Worm (Caenorhabditis elegans): Measurements from ENCODE around the gene Y111B2A.2.

Y111B2A.2 gene

ce11 chrIII:12495594-12496096 is at the start of gene Y111B2A.2, which contains the start of gene Y111B2A.1:
Gene Y111B2A.2 (plus strand): TSS chrIII:12496086.
Gene Y111B2A.1 (minus strand): TSS chrIII:12495644.
- TF ChIP-seq pat-9 (tag; optimal IDR thresholded peaks at IDR 0.05) (no peak), syd-9 (tag; optimal IDR thresholded peaks at IDR 0.05) (no peak), ama-1 (optimal IDR thresholded peaks at IDR 0.05) (no peak), nhr-11 (tag; optimal IDR thresholded peaks at IDR 0.05) (no peak), ceh-24 (tag; optimal IDR thresholded peaks at IDR 0.05) (no peak), ttx-3 (tag; optimal IDR thresholded peaks at IDR 0.05) (no peak), rnt-1 (tag; optimal IDR thresholded peaks at IDR 0.05) (no peak), ztf-16 (tag; optimal IDR thresholded peaks at IDR 0.05) (no peak), ets-4 (tag; optimal IDR thresholded peaks at IDR 0.05) (no peak), sox-2 (GFP tag; IDR thresholded peaks at IDR 0.05) (no peak), C38D4.7 (GFP tag; optimal IDR thresholded peaks at IDR 0.05) (no peak), fax-1 (tag; optimal IDR thresholded peaks at IDR 0.05) (no peak), ceh-9 (tag; optimal IDR thresholded peaks at IDR 0.05) (no peak)

DNA sequence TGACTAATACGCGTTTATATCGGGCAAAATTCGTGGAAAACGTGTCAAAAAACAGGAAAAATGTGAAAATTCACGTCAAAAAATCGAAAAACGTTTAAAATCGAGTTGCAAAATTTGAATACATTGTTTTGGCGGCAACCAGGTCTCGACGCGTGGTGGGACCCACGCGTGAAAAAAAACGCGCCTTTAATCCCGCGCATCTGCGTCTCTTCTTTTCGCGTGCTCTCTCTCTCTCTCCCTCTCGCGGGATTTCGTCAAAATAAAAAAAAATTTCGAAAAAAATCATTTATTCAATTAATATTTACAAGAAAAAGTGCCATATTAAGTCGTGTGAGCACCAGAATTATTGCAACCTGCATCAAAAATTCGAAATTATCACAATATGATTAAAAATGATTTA is 42.6 kb upstream of the Y111B2A.2 start, which contains the start of gene ani-1:
TSS of gene ani-1 (minus strand) at position 61 of the 400 bp plus-strand sequence.
- TF ChIP-seq unc-42 (tag; optimal IDR thresholded peaks at IDR 0.05) (peak; percentile 2), pax-1 (tag; optimal IDR thresholded peaks at IDR 0.05) (no peak), pat-9 (tag; optimal IDR thresholded peaks at IDR 0.05) (no peak), ceh-31 (tag; optimal IDR thresholded peaks at IDR 0.05) (peak; percentile 42), eyg-1 (tag; optimal IDR thresholded peaks at IDR 0.05) (no peak), lim-6 (tag; optimal IDR thresholded peaks at IDR 0.05) (no peak), nfya-1 (tag; optimal IDR thresholded peaks at IDR 0.05) (peak; percentile 38), hlh-30 (tag; optimal IDR thresholded peaks at IDR 0.05; ENCODE audit: insufficient read depth) (peak; percentile 32), zip-5 (tag; optimal IDR thresholded peaks at IDR 0.05) (no peak), hlh-15 (tag; optimal IDR thresholded peaks at IDR 0.05) (no peak), syd-9 (tag; optimal IDR thresholded peaks at IDR 0.05) (no peak), hlh-13 (GFP tag; optimal IDR thresholded peaks at IDR 0.05) (no peak), K02D7.2 (tag; optimal IDR thresholded peaks at IDR 0.05) (no peak), ceh-24 (tag; optimal IDR thresholded peaks at IDR 0.05) (no peak), dmd-4 (tag; optimal IDR thresholded peaks at IDR 0.05; ENCODE audit: borderline replicate concordance) (no peak), ceh-2 (tag; optimal IDR thresholded peaks at IDR 0.05) (no peak), ceh-14 (tag; optimal IDR thresholded peaks at IDR 0.05) (no peak), ceh-9 (tag; optimal IDR thresholded peaks at IDR 0.05) (no peak), sdc-2 (tag; optimal IDR thresholded peaks at IDR 0.05) (no peak), sox-4 (tag; optimal IDR thresholded peaks at IDR 0.05) (no peak), pqm-1 (tag; optimal IDR thresholded peaks at IDR 0.05) (no peak), unc-55 (GFP tag; optimal IDR thresholded peaks at IDR 0.05) (peak; percentile 3), ahr-1 (tag; optimal IDR thresholded peaks at IDR 0.05) (no peak), nhr-11 (tag; optimal IDR thresholded peaks at IDR 0.05) (no peak), ceh-45 (GFP tag; IDR thresholded peaks at IDR 0.05) (no peak), ceh-48 (tag; optimal IDR thresholded peaks at IDR 0.05) (no peak)

DNA sequence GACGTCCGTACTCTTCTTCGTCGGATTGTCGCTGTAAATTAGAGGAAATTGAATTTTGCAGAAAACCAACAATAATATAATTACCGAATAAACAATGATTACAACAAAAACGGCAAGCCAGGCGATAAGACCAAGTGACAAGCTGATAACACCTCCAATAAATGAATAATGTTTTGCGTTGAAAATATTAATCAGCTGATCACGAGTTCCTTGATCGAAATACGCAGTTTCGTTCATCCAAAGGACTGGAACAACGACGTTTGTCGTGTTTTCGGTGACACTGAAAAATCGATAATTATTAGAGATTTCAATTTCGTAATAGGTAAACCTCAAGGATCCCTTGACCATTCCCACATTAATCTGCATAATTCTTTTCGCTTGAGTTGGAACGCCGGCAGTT is 42.1 kb upstream of the Y111B2A.2 start:
- TF ChIP-seq elt-2 (tag; optimal IDR thresholded peaks at IDR 0.05), result peak; percentile 43
- no peak for TF ChIP-seq ceh-19 (GFP tag; optimal IDR thresholded peaks at IDR 0.05)

DNA sequence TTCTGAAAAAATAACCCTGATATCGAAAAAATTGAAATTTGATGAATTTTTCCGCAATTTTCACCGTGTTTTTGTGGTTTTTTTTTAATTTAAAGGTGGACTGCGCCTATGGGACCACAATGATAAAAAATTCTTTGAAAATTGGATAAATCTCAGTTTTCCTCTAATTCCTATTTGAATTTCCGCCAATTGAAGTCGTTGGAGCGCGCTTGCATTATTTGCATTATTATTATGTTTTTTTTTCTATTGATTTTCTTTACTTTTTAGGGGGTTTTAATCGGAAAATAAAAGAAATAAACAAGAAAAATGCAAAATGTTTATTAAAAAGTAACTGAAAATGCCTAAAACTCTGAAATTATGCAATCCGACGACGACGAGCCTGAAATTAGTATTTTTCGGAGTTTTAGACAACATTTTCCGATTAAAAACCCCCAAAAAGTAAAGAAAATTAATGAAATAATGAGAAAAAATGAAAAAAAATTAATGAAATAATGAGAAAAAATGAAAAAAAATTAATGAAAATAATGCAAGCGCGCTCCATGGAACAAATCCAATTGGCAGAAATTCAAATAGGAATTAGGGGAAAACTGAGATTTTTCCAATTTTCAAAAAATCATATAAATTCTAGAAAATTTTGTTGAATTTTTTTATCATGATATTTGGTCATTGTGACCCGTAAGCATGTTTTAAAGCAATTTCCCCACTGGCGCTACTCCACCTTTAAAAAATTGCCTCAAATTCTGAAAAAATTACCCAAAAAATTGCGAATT is 40.0 kb upstream of the Y111B2A.2 start:
- TF ChIP-seq elt-2 (tag; optimal IDR thresholded peaks at IDR 0.05), result no peak
- no peak for TF ChIP-seq unc-3 (GFP tag; conservative IDR thresholded peaks at IDR 0.05)
- TF ChIP-seq unc-3 (tag; optimal IDR thresholded peaks at IDR 0.05), result no peak
- no peak for TF ChIP-seq tbx-7 (tag; optimal IDR thresholded peaks at IDR 0.05)
- no peak for TF ChIP-seq ttx-3 (tag; optimal IDR thresholded peaks at IDR 0.05)
